Worm (Caenorhabditis elegans): ENCODE measurements around the gene R13D11.4.

DNA sequence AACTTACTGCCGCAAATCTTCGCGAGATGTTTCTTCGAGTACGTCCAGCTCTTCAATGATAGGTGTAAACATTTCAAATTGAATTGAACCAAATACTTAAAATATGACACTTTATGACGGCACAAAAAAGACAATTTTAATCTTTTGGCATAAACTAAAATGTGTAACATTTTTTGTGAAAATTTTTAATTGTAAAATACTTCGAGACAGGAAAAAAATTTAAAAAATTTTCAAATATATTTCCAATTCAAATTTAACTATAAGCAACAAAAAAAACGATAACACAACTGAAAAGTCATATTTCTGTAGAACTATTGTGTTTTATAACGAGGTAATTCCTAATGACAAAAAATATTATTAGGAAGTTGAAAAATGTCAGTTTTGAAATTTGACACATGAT lies 48.7 kb upstream of the R13D11.4 start, which contains the start of gene C05E4.12:
- no peak for TF ChIP-seq him-1 (tag; optimal IDR thresholded peaks at IDR 0.05)
- no peak for TF ChIP-seq W03F9.2 (tag; optimal IDR thresholded peaks at IDR 0.05)
- no peak for TF ChIP-seq dao-5 (tag; optimal IDR thresholded peaks at IDR 0.05)
